Worm (Caenorhabditis elegans): ENCODE data around the gene C54D10.13.
A peak's percentile ranks its signal among the peaks of the same experiment; 100 is the strongest.

The C54D10.13 gene

ce11 chrV:12467755-12468154 lies 35.7 kb upstream of the C54D10.13 start:
- no peak for TF ChIP-seq lin-13 (tag; optimal IDR thresholded peaks at IDR 0.05)
- no peak for TF ChIP-seq unc-62 (GFP tag; optimal IDR thresholded peaks at IDR 0.05)
- TF ChIP-seq ceh-39 (tag; optimal IDR thresholded peaks at IDR 0.05) = no peak
- TF ChIP-seq cnd-1 (tag; optimal IDR thresholded peaks at IDR 0.05) = no peak
- TF ChIP-seq mls-2 (tag; optimal IDR thresholded peaks at IDR 0.05) = no peak
- no peak for TF ChIP-seq snpc-4 (tag; optimal IDR thresholded peaks at IDR 0.05)

- no peak for TF ChIP-seq lin-32 (GFP tag; optimal IDR thresholded peaks at IDR 0.05)
- TF ChIP-seq cnd-1 (tag; optimal IDR thresholded peaks at IDR 0.05) = no peak
- no peak for TF ChIP-seq zip-8 (tag; optimal IDR thresholded peaks at IDR 0.05)
- no peak for TF ChIP-seq elt-3 (tag; optimal IDR thresholded peaks at IDR 0.05)
- no peak for TF ChIP-seq lsy-2 (tag; optimal IDR thresholded peaks at IDR 0.05)
- no peak for TF ChIP-seq unc-39 (tag; optimal IDR thresholded peaks at IDR 0.05)
- TF ChIP-seq ham-2 (GFP tag; optimal IDR thresholded peaks at IDR 0.05) = no peak
- no peak for TF ChIP-seq bed-3 (GFP tag; optimal IDR thresholded peaks at IDR 0.05)
- TF ChIP-seq sem-2 (GFP tag; optimal IDR thresholded peaks at IDR 0.05) = no peak
- no peak for TF ChIP-seq hlh-1 (tag; optimal IDR thresholded peaks at IDR 0.05)
- TF ChIP-seq sptf-1 (tag; optimal IDR thresholded peaks at IDR 0.05) = no peak
Observed at ce11 chrV:12466653-12467052, 34.6 kb upstream of the C54D10.13 start.

ce11 chrV:12465399-12465798 lies 33.3 kb upstream of the C54D10.13 start:
- TF ChIP-seq tbx-8 (GFP tag; optimal IDR thresholded peaks at IDR 0.05) (no peak), ceh-83 (GFP tag; optimal IDR thresholded peaks at IDR 0.05) (no peak), nhr-12 (tag; optimal IDR thresholded peaks at IDR 0.05) (no peak), lsy-2 (tag; optimal IDR thresholded peaks at IDR 0.05) (peak; percentile 20), lin-13 (tag; optimal IDR thresholded peaks at IDR 0.05) (no peak), lin-32 (GFP tag; optimal IDR thresholded peaks at IDR 0.05) (no peak), ztf-11 (tag; optimal IDR thresholded peaks at IDR 0.05) (peak; percentile 61), snpc-4 (tag; optimal IDR thresholded peaks at IDR 0.05) (no peak), ceh-39 (tag; optimal IDR thresholded peaks at IDR 0.05) (no peak), elt-1 (tag; optimal IDR thresholded peaks at IDR 0.05; ENCODE audit: borderline replicate concordance, insufficient read depth) (no peak), mls-2 (tag; optimal IDR thresholded peaks at IDR 0.05) (peak; percentile 25), flh-1 (GFP tag; optimal IDR thresholded peaks at IDR 0.05) (no peak), hlh-1 (tag; optimal IDR thresholded peaks at IDR 0.05) (peak; percentile 49), elt-3 (tag; optimal IDR thresholded peaks at IDR 0.05) (no peak), blmp-1 (tag; optimal IDR thresholded peaks at IDR 0.05) (no peak), unc-120 (tag; optimal IDR thresholded peaks at IDR 0.05; ENCODE audit: poor library complexity, severe bottlenecking) (peak; percentile 87), bed-3 (GFP tag; optimal IDR thresholded peaks at IDR 0.05) (no peak), nhr-28 (tag; optimal IDR thresholded peaks at IDR 0.05) (no peak), cnd-1 (tag; optimal IDR thresholded peaks at IDR 0.05) (no peak), ceh-43 (GFP tag; optimal IDR thresholded peaks at IDR 0.05) (no peak), sptf-1 (tag; optimal IDR thresholded peaks at IDR 0.05) (peak; percentile 26), sem-2 (GFP tag; optimal IDR thresholded peaks at IDR 0.05) (no peak), unc-39 (tag; optimal IDR thresholded peaks at IDR 0.05) (peak; percentile 18), mep-1 (tag; optimal IDR thresholded peaks at IDR 0.05) (peak; percentile 66), zip-8 (tag; optimal IDR thresholded peaks at IDR 0.05) (no peak), drap-1 (GFP tag; optimal IDR thresholded peaks at IDR 0.05) (peak; percentile 1), nhr-2 (tag; optimal IDR thresholded peaks at IDR 0.05) (no peak), mab-5 (tag; optimal IDR thresholded peaks at IDR 0.05) (no peak), nhr-76 (tag; optimal IDR thresholded peaks at IDR 0.05) (no peak), nhr-237 (tag; optimal IDR thresholded peaks at IDR 0.05) (no peak), M03D4.4 (tag; optimal IDR thresholded peaks at IDR 0.05) (peak; percentile 38), ham-2 (GFP tag; optimal IDR thresholded peaks at IDR 0.05) (no peak), ces-1 (GFP tag; optimal IDR thresholded peaks at IDR 0.05) (peak; percentile 83), pha-4 (tag; optimal IDR thresholded peaks at IDR 0.05) (peak; percentile 62), unc-62 (GFP tag; optimal IDR thresholded peaks at IDR 0.05) (peak; percentile 93)

- TF ChIP-seq nhr-12 (tag; optimal IDR thresholded peaks at IDR 0.05) = no peak
- no peak for TF ChIP-seq lin-13 (tag; optimal IDR thresholded peaks at IDR 0.05)
- TF ChIP-seq cnd-1 (tag; optimal IDR thresholded peaks at IDR 0.05) = peak; percentile 6
- no peak for TF ChIP-seq lsy-2 (tag; optimal IDR thresholded peaks at IDR 0.05)
- TF ChIP-seq nhr-237 (tag; optimal IDR thresholded peaks at IDR 0.05) = no peak
Observed at ce11 chrV:12462908-12463307, 30.8 kb upstream of the C54D10.13 start, which contains the start of gene egl-10. TSS of gene egl-10 (minus strand) at chrV:12463008.

Data from whole organism, mixed stage, embryonic.